Fruit fly (Drosophila melanogaster) whole organism, embryonic: ENCODE measurements around the gene CG4576.
A peak's percentile ranks its signal among the peaks of the same experiment; 100 is the strongest.

ENCODE experiments used
- Ada2b ChIP-seq: fragments of 200-800 bp; sonication (Bioruptor generic); IDR thresholded peaks from 2 replicates; pipeline ENCODE4 v1.3.6; 2022; ENCODE audit warnings: missing biosample characterization, missing genetic modification characterization
- Adf1 ChIP-seq: fragments of 200-800 bp; sonication (Bioruptor generic); IDR thresholded peaks from 2 replicates; pipeline ENCODE4 v1.3.6; 2022; ENCODE audit warnings: missing biosample characterization, missing genetic modification characterization
- CG1024 ChIP-seq: fragments of 200-800 bp; sonication (Bioruptor generic); IDR thresholded peaks from 2 replicates; pipeline ENCODE4 v1.3.6; 2022; ENCODE audit warnings: missing biosample characterization, missing genetic modification characterization
- CG11398 ChIP-seq: fragments of 200-800 bp; sonication (Bioruptor generic); optimal IDR thresholded peaks from 2 replicates; lab custom pipeline; 2016; ENCODE audit warnings: missing biosample characterization, missing genetic modification characterization
- CG11696 ChIP-seq: fragments of 200-800 bp; sonication (Bioruptor generic); IDR thresholded peaks from 2 replicates; pipeline ENCODE4 v1.3.6; 2022; ENCODE audit warnings: missing biosample characterization, missing genetic modification characterization
- CG12071 ChIP-seq: fragments of 200-800 bp; sonication (Bioruptor generic); optimal IDR thresholded peaks from 3 replicates; lab custom pipeline; 2018; ENCODE audit warnings: missing biosample characterization, mild to moderate bottlenecking, missing genetic modification characterization
- CG12942 ChIP-seq: fragments of 200-800 bp; sonication (Bioruptor generic); optimal IDR thresholded peaks from 3 replicates; lab custom pipeline; 2016; ENCODE audit warnings: missing biosample characterization, missing genetic modification characterization
- CG13296 ChIP-seq: fragments of 200-800 bp; sonication (Bioruptor generic); optimal IDR thresholded peaks from 3 replicates; lab custom pipeline; 2018; ENCODE audit warnings: missing biosample characterization, mild to moderate bottlenecking, missing genetic modification characterization
- CG15479 ChIP-seq: fragments of 200-800 bp; sonication (Bioruptor generic); optimal IDR thresholded peaks from 3 replicates; lab custom pipeline; 2019; ENCODE audit warnings: missing biosample characterization, mild to moderate bottlenecking, missing genetic modification characterization, moderate library complexity
- CG17568 ChIP-seq: fragments of 200-800 bp; sonication (Bioruptor generic); optimal IDR thresholded peaks from 2 replicates; lab custom pipeline; 2018; ENCODE audit warnings: missing biosample characterization, mild to moderate bottlenecking, missing genetic modification characterization, moderate library complexity
- CG17829 ChIP-seq: fragments of 200-800 bp; optimal IDR thresholded peaks from 2 replicates; lab custom pipeline; 2019; ENCODE audit warnings: missing biosample characterization, mild to moderate bottlenecking, missing genetic modification characterization, moderate library complexity
- CG18599 ChIP-seq: fragments of 200-800 bp; sonication (Bioruptor generic); optimal IDR thresholded peaks from 3 replicates; lab custom pipeline; 2017; ENCODE audit warnings: missing biosample characterization, missing genetic modification characterization, mild to moderate bottlenecking, moderate library complexity, missing genetic modification reagents
- CG2678 ChIP-seq: fragments of 200-800 bp; sonication (Bioruptor generic); optimal IDR thresholded peaks from 3 replicates; lab custom pipeline; 2019; ENCODE audit warnings: missing biosample characterization, mild to moderate bottlenecking, missing genetic modification characterization, moderate library complexity
- CG31224 ChIP-seq: fragments of 200-800 bp; sonication (Bioruptor generic); IDR thresholded peaks from 2 replicates; pipeline ENCODE4 v1.3.6; 2022; ENCODE audit warnings: missing biosample characterization, missing genetic modification characterization
- CG33213 ChIP-seq: fragments of 200-800 bp; sonication (Bioruptor generic); optimal IDR thresholded peaks from 3 replicates; lab custom pipeline; 2016; ENCODE audit warnings: missing biosample characterization, missing genetic modification characterization
- CG3847 ChIP-seq: fragments of 200-800 bp; sonication (Bioruptor generic); IDR thresholded peaks from 2 replicates; pipeline ENCODE4 v1.3.6; 2022; ENCODE audit warnings: missing biosample characterization, missing genetic modification characterization
- CG4328 ChIP-seq: fragments of 200-800 bp; sonication (Bioruptor generic); optimal IDR thresholded peaks from 3 replicates; lab custom pipeline; 2017; ENCODE audit warnings: missing biosample characterization, missing genetic modification reagents, missing genetic modification characterization
- CG4424 ChIP-seq: fragments of 200-800 bp; sonication (Bioruptor generic); optimal IDR thresholded peaks from 3 replicates; lab custom pipeline; 2016; ENCODE audit warnings: missing biosample characterization, missing genetic modification characterization
- CG5180 ChIP-seq: fragments of 200-800 bp; sonication (Bioruptor generic); optimal IDR thresholded peaks from 3 replicates; lab custom pipeline; 2017; ENCODE audit warnings: missing biosample characterization, missing genetic modification characterization, mild to moderate bottlenecking, moderate library complexity, missing genetic modification reagents
- CG6813 ChIP-seq: fragments of 200-800 bp; sonication (Bioruptor generic); optimal IDR thresholded peaks from 2 replicates; lab custom pipeline; 2017; ENCODE audit warnings: missing biosample characterization, missing genetic modification characterization, mild to moderate bottlenecking, moderate library complexity, missing genetic modification reagents
- CHES-1-like ChIP-seq: fragments of 200-800 bp; sonication (Bioruptor generic); optimal IDR thresholded peaks from 2 replicates; lab custom pipeline; 2016; ENCODE audit warnings: missing biosample characterization, missing genetic modification characterization
- CkIIα-i1 ChIP-seq: fragments of 200-800 bp; sonication (Bioruptor generic); IDR thresholded peaks from 2 replicates; pipeline ENCODE4 v1.3.6; 2022; ENCODE audit warnings: missing biosample characterization, missing genetic modification characterization
- Dip3 ChIP-seq: fragments of 200-800 bp; sonication (Bioruptor generic); optimal IDR thresholded peaks from 3 replicates; lab custom pipeline; 2016; ENCODE audit warnings: missing biosample characterization, missing genetic modification characterization
- Dll ChIP-seq: fragments of 200-800 bp; sonication (Bioruptor generic); IDR thresholded peaks from 4 replicates; pipeline ENCODE4 v1.3.6; 2022; ENCODE audit warnings: missing biosample characterization, missing genetic modification characterization; ENCODE audit not compliant: partially characterized antibody
- Gug ChIP-seq: fragments of 200-800 bp; sonication (Bioruptor generic); IDR thresholded peaks from 4 replicates; pipeline ENCODE4 v1.3.6; 2022; ENCODE audit warnings: missing biosample characterization, missing genetic modification characterization
- HLH3B ChIP-seq: fragments of 200-800 bp; sonication (Bioruptor generic); IDR thresholded peaks from 2 replicates; pipeline ENCODE4 v1.3.6; 2022; ENCODE audit warnings: missing biosample characterization, missing genetic modification characterization
- Hr78 ChIP-seq, 2 experiments: fragments of 200-800 bp in 1 of 2; fragments of >200 bp in 1 of 2; sonication (Bioruptor generic) in 1 of 2; optimal IDR thresholded peaks; 2 replicates each; lab custom pipeline; 2017 to 2019; ENCODE audit warnings: missing biosample characterization in 2 of 2, missing genetic modification characterization in 2 of 2, mild to moderate bottlenecking in 1 of 2, moderate library complexity in 1 of 2
- Nf-YB ChIP-seq: fragments of 200-800 bp; sonication (Bioruptor generic); optimal IDR thresholded peaks from 3 replicates; lab custom pipeline; 2019; ENCODE audit warnings: missing biosample characterization, mild to moderate bottlenecking, missing genetic modification characterization, moderate library complexity
- Optix ChIP-seq: fragments of 200-800 bp; sonication (Bioruptor generic); IDR thresholded peaks from 3 replicates; pipeline ENCODE4 v1.3.6; 2022; ENCODE audit warnings: missing biosample characterization, missing genetic modification characterization
- Poxn ChIP-seq: fragments of 200-800 bp; sonication (Bioruptor generic); IDR thresholded peaks from 2 replicates; pipeline ENCODE4 v1.3.6; 2022; ENCODE audit warnings: missing biosample characterization, missing genetic modification characterization
- Spps ChIP-seq: fragments of 200-800 bp; sonication (Bioruptor generic); optimal IDR thresholded peaks from 2 replicates; lab custom pipeline; 2018; ENCODE audit warnings: missing biosample characterization, mild to moderate bottlenecking, missing genetic modification characterization
- Stat92E ChIP-seq, 3 experiments: fragments of >200 bp in 2 of 3; fragments of 200-800 bp in 1 of 3; sonication (Bioruptor generic) in 1 of 3; optimal IDR thresholded peaks; 2 replicates each; lab custom pipeline; 2017 to 2019; ENCODE audit warnings: missing biosample characterization in 3 of 3, missing genetic modification characterization in 3 of 3, mild to moderate bottlenecking in 1 of 3, moderate library complexity in 1 of 3
- Vsx1 ChIP-seq: fragments of 200-800 bp; sonication (Bioruptor generic); optimal IDR thresholded peaks from 2 replicates; lab custom pipeline; 2017; ENCODE audit warnings: missing biosample characterization, mild to moderate bottlenecking, missing genetic modification characterization, missing genetic modification reagents
- Xrp1 ChIP-seq: fragments of 200-800 bp; sonication (Bioruptor generic); IDR thresholded peaks from 2 replicates; pipeline ENCODE4 v1.3.6; 2022; ENCODE audit warnings: missing biosample characterization, missing genetic modification characterization
- YL-1 ChIP-seq: fragments of 200-800 bp; sonication (Bioruptor generic); optimal IDR thresholded peaks from 3 replicates; lab custom pipeline; 2017; ENCODE audit warnings: missing biosample characterization, mild to moderate bottlenecking, missing genetic modification characterization
- bowl ChIP-seq: fragments of 200-800 bp; sonication (Bioruptor generic); IDR thresholded peaks from 2 replicates; pipeline ENCODE4 v1.3.6; 2022; ENCODE audit warnings: missing biosample characterization, missing genetic modification characterization
- btn ChIP-seq: fragments of 200-800 bp; sonication (Bioruptor generic); optimal IDR thresholded peaks from 2 replicates; lab custom pipeline; 2016; ENCODE audit warnings: missing biosample characterization, missing genetic modification characterization
- chm ChIP-seq: fragments of 200-800 bp; sonication (Bioruptor generic); IDR thresholded peaks from 2 replicates; pipeline ENCODE4 v1.3.6; 2022; ENCODE audit warnings: missing biosample characterization, missing genetic modification characterization
- crp ChIP-seq, 2 experiments: fragments of 200-800 bp; sonication (Bioruptor generic); optimal IDR thresholded peaks; 2 replicates in 1 of 2; 3 replicates in 1 of 2; lab custom pipeline; 2017; ENCODE audit warnings: missing biosample characterization in 2 of 2, missing genetic modification characterization in 2 of 2, mild to moderate bottlenecking in 1 of 2, moderate library complexity in 1 of 2
- emc ChIP-seq: fragments of 200-800 bp; sonication (Bioruptor generic); optimal IDR thresholded peaks from 2 replicates; lab custom pipeline; 2016; ENCODE audit warnings: missing biosample characterization, missing genetic modification characterization
- grau ChIP-seq: fragments of 200-800 bp; optimal IDR thresholded peaks from 3 replicates; lab custom pipeline; 2019; ENCODE audit warnings: missing biosample characterization, mild to moderate bottlenecking, missing genetic modification characterization, moderate library complexity
- gsb ChIP-seq: fragments of 200-800 bp; sonication (Bioruptor generic); IDR thresholded peaks from 2 replicates; pipeline ENCODE4 v1.3.6; 2022; ENCODE audit warnings: missing biosample characterization, missing genetic modification characterization
- ham ChIP-seq: fragments of 200-800 bp; sonication (Bioruptor generic); IDR thresholded peaks from 2 replicates; pipeline ENCODE4 v1.3.6; 2022; ENCODE audit warnings: missing biosample characterization, missing genetic modification characterization
- inv ChIP-seq: fragments of 200-800 bp; sonication (Bioruptor generic); IDR thresholded peaks from 2 replicates; pipeline ENCODE4 v1.3.6; 2022; ENCODE audit warnings: missing biosample characterization, missing genetic modification characterization; ENCODE audit not compliant: partially characterized antibody
- nmo ChIP-seq: fragments of 200-800 bp; sonication (Bioruptor generic); optimal IDR thresholded peaks from 2 replicates; lab custom pipeline; 2018; ENCODE audit warnings: missing biosample characterization, mild to moderate bottlenecking, missing genetic modification characterization, moderate library complexity
- repo ChIP-seq: fragments of 200-800 bp; sonication (Bioruptor generic); optimal IDR thresholded peaks from 2 replicates; lab custom pipeline; 2016; ENCODE audit warnings: missing biosample characterization, missing genetic modification characterization
- sima ChIP-seq: fragments of 200-800 bp; sonication (Bioruptor generic); optimal IDR thresholded peaks from 2 replicates; lab custom pipeline; 2016; ENCODE audit warnings: missing biosample characterization, missing genetic modification characterization
- sisA ChIP-seq: fragments of 200-800 bp; sonication (Bioruptor generic); IDR thresholded peaks from 2 replicates; pipeline ENCODE4 v1.3.6; 2022; ENCODE audit warnings: missing biosample characterization, missing genetic modification characterization
- trem ChIP-seq: fragments of 200-800 bp; optimal IDR thresholded peaks from 3 replicates; lab custom pipeline; 2019; ENCODE audit warnings: missing biosample characterization, mild to moderate bottlenecking, missing genetic modification characterization, moderate library complexity
- wek ChIP-seq: fragments of 200-800 bp; sonication (Bioruptor generic); optimal IDR thresholded peaks from 3 replicates; lab custom pipeline; 2018; ENCODE audit warnings: missing biosample characterization, mild to moderate bottlenecking, missing genetic modification characterization, moderate library complexity

Gene CG4576

DNA sequence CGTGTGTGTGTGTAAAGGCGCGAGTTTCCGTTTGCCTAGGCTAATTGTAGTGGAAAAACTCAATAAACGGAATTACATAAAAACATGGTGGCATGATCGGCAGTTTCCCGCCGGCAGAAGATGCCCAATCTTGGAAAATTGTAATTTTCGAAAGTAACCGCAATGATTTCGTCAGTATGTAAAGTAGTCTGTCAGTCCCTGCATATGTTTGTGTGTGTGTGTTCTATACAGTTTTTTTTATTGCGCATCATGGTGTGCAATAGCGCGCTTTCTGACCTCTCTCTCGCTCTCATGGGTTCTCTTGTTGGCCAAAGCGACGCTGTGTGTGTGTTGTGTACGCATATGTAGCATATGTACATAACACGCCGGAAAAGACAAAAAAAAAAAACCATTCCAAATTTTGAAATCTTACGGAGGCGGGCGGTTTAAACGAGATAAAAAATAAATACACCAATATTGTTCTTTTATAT is 31.3 kb upstream of the CG4576 start (continued):
- TF ChIP-seq CG11696 (peak; percentile 35; the same call in 1 of the 2 replicates), nmo (GFP tag; lab: Kevin White, UChicago) (no peak), ham (no peak), CG17829 (tag; lab: Kevin White, UChicago) (no peak), inv (GFP tag; lab: Robert Waterston, UW) (no peak), CkIIα-i1 (GFP tag; lab: Robert Waterston, UW) (no peak), CG3847 (GFP tag; lab: Robert Waterston, UW) (no peak), crp (GFP tag; optimal IDR thresholded peaks at IDR 0.05; lab: Kevin White, UChicago) (no peak), HLH3B (GFP tag; lab: Robert Waterston, UW) (no peak), Optix (GFP tag; lab: Robert Waterston, UW) (no peak), btn (GFP tag; lab: Kevin White, UChicago) (no peak), CG11398 (GFP tag; lab: Kevin White, UChicago) (peak; percentile 39), CG12942 (GFP tag; lab: Kevin White, UChicago) (peak; percentile 47), Dip3 (GFP tag; lab: Kevin White, UChicago) (no peak), Stat92E (GFP tag; optimal IDR thresholded peaks at IDR 0.05; lab: Kevin White, UChicago) (no peak), Dll (GFP tag; lab: Robert Waterston, UW) (no peak), repo (GFP tag; lab: Kevin White, UChicago) (no peak), sisA (no peak), trem (tag; lab: Kevin White, UChicago) (peak; percentile 5), YL-1 (GFP tag; lab: Kevin White, UChicago) (peak; percentile 60), CG33213 (GFP tag; lab: Kevin White, UChicago) (peak; percentile 66), CHES-1-like (GFP tag; lab: Kevin White, UChicago) (peak; percentile 67), Vsx1 (peak; percentile 61), sima (GFP tag; lab: Kevin White, UChicago) (no peak), CG6813 (GFP tag; lab: Kevin White, UChicago) (no peak), CG4424 (GFP tag; lab: Kevin White, UChicago) (peak; percentile 21), CG13296 (GFP tag; lab: Kevin White, UChicago) (peak; percentile 38), gsb (GFP tag; lab: Robert Waterston, UW) (no peak), Gug (no peak), CG2678 (tag; lab: Kevin White, UChicago) (no peak), Spps (tag; lab: Kevin White, UChicago) (no peak), Hr78 (GFP tag; optimal IDR thresholded peaks at IDR 0.05; lab: Kevin White, UChicago) (no peak), CG18599 (GFP tag; lab: Kevin White, UChicago) (peak; percentile 64), CG5180 (peak; percentile 43), CG15479 (GFP tag; lab: Kevin White, UChicago) (peak; percentile 87), Adf1 (GFP tag; lab: Robert Waterston, UW) (peak; percentile 18; the same call in 1 of the 2 replicates), grau (tag; lab: Kevin White, UChicago) (peak; percentile 16), Poxn (GFP tag; lab: Robert Waterston, UW) (no peak), CG12071 (peak; percentile 39), wek (GFP tag; lab: Kevin White, UChicago) (peak; percentile 58), CG4328 (peak; percentile 55), chm (GFP tag; lab: Robert Waterston, UW) (no peak; the same call in 1 of the 2 replicates), emc (peak; percentile 12), Ada2b (GFP tag; lab: Robert Waterston, UW) (no peak), CG31224 (GFP tag; lab: Robert Waterston, UW) (no peak), CG17568 (GFP tag; lab: Kevin White, UChicago) (no peak), bowl (GFP tag; lab: Robert Waterston, UW) (no peak), Xrp1 (GFP tag; lab: Robert Waterston, UW) (peak; percentile 52; the same call in 1 of the 2 replicates), CG1024 (0 out of 2 replicates have a peak, but pooled peaks have one; percentile 28), Nf-YB (GFP tag; lab: Kevin White, UChicago) (no peak)
